Fruit fly (Drosophila melanogaster) whole organism, prepupa: ENCODE measurements around the gene CG7329.
A peak's percentile ranks its signal among the peaks of the same experiment; 100 is the strongest.

ENCODE experiments used
- Blimp-1 ChIP-seq: fragments of 200-800 bp; sonication (Bioruptor generic); optimal IDR thresholded peaks from 3 replicates; lab custom pipeline; 2017; ENCODE audit warnings: missing biosample characterization, missing genetic modification characterization, mild to moderate bottlenecking, moderate library complexity, missing genetic modification reagents
- CG10631 ChIP-seq: fragments of 200-800 bp; sonication (Bioruptor generic); optimal IDR thresholded peaks from 2 replicates; lab custom pipeline; 2016; ENCODE audit warnings: missing biosample characterization, missing genetic modification characterization
- CG10669 ChIP-seq: fragments of 200-800 bp; sonication (Bioruptor generic); optimal IDR thresholded peaks from 3 replicates; lab custom pipeline; 2018; ENCODE audit warnings: missing biosample characterization, mild to moderate bottlenecking, missing genetic modification characterization, moderate library complexity
- CG11294 ChIP-seq: fragments of 200-800 bp; sonication (Bioruptor generic); IDR thresholded peaks from 2 replicates; pipeline ENCODE4 v1.3.6; 2022; ENCODE audit warnings: missing biosample characterization, missing genetic modification characterization
- CG11762 ChIP-seq: fragments of 200-800 bp; sonication (Bioruptor generic); optimal IDR thresholded peaks from 3 replicates; lab custom pipeline; 2016; ENCODE audit warnings: missing biosample characterization, missing genetic modification characterization; ENCODE audit not compliant: insufficient read depth
- CG11902 ChIP-seq: fragments of 200-800 bp; sonication (Bioruptor generic); optimal IDR thresholded peaks from 3 replicates; lab custom pipeline; 2016; ENCODE audit warnings: missing biosample characterization, missing genetic modification characterization
- CG15336 ChIP-seq: fragments of 200-800 bp; sonication (Bioruptor generic); IDR thresholded peaks from 2 replicates; pipeline ENCODE4 v1.3.6; 2022; ENCODE audit warnings: missing biosample characterization, missing genetic modification characterization
- CG1621 ChIP-seq: fragments of 200-800 bp; sonication (Bioruptor generic); optimal IDR thresholded peaks from 3 replicates; lab custom pipeline; 2018; ENCODE audit warnings: missing biosample characterization, mild to moderate bottlenecking, missing genetic modification characterization
- CG16779 ChIP-seq: fragments of 200-800 bp; sonication (Bioruptor generic); optimal IDR thresholded peaks from 3 replicates; lab custom pipeline; 2017; ENCODE audit warnings: missing biosample characterization, mild to moderate bottlenecking, missing genetic modification characterization
- CG3032 ChIP-seq: fragments of 200-800 bp; optimal IDR thresholded peaks from 2 replicates; lab custom pipeline; 2019; ENCODE audit warnings: missing biosample characterization, mild to moderate bottlenecking, missing genetic modification characterization, moderate library complexity
- CG31627 ChIP-seq: fragments of 200-800 bp; sonication (Bioruptor generic); optimal IDR thresholded peaks from 3 replicates; lab custom pipeline; 2016; ENCODE audit warnings: missing biosample characterization, missing genetic modification characterization
- CG32006 ChIP-seq: fragments of 200-800 bp; sonication (Bioruptor generic); optimal IDR thresholded peaks from 3 replicates; lab custom pipeline; 2017; ENCODE audit warnings: missing biosample characterization, mild to moderate bottlenecking, missing genetic modification characterization
- CG34406 ChIP-seq: fragments of 200-800 bp; sonication (Bioruptor generic); optimal IDR thresholded peaks from 3 replicates; lab custom pipeline; 2016; ENCODE audit warnings: missing biosample characterization, missing genetic modification characterization
- CG3919 ChIP-seq: fragments of 200-800 bp; sonication (Bioruptor generic); optimal IDR thresholded peaks from 3 replicates; lab custom pipeline; 2016; ENCODE audit warnings: missing biosample characterization, missing genetic modification characterization
- CG4318 ChIP-seq: fragments of 200-800 bp; sonication (Bioruptor generic); optimal IDR thresholded peaks from 3 replicates; lab custom pipeline; 2017; ENCODE audit warnings: missing biosample characterization, mild to moderate bottlenecking, missing genetic modification characterization
- CG6163 ChIP-seq: fragments of 200-800 bp; sonication (Bioruptor generic); IDR thresholded peaks from 3 replicates; pipeline ENCODE4 v1.3.6; 2022; ENCODE audit warnings: missing biosample characterization, missing genetic modification characterization
- CG6276 ChIP-seq: fragments of 200-800 bp; sonication (Bioruptor generic); optimal IDR thresholded peaks from 2 replicates; lab custom pipeline; 2017; ENCODE audit warnings: missing biosample characterization, mild to moderate bottlenecking, missing genetic modification characterization
- CG6792 ChIP-seq: fragments of 200-800 bp; sonication (Bioruptor generic); optimal IDR thresholded peaks from 3 replicates; lab custom pipeline; 2016; ENCODE audit warnings: missing biosample characterization, missing genetic modification characterization
- CG6808 ChIP-seq: fragments of 200-800 bp; sonication (Bioruptor generic); optimal IDR thresholded peaks from 3 replicates; lab custom pipeline; 2017; ENCODE audit warnings: missing biosample characterization, missing genetic modification characterization, mild to moderate bottlenecking, moderate library complexity, missing genetic modification reagents
- CG6854 ChIP-seq: fragments of 200-800 bp; sonication (Bioruptor generic); optimal IDR thresholded peaks from 2 replicates; lab custom pipeline; 2017; ENCODE audit warnings: missing biosample characterization, mild to moderate bottlenecking, missing genetic modification characterization
- CG7368 ChIP-seq: fragments of 200-800 bp; sonication (Bioruptor generic); optimal IDR thresholded peaks from 3 replicates; lab custom pipeline; 2016; ENCODE audit warnings: missing biosample characterization, missing genetic modification characterization
- CG8119 ChIP-seq: fragments of 200-800 bp; sonication (Bioruptor generic); IDR thresholded peaks from 3 replicates; pipeline ENCODE4 v1.3.6; 2022; ENCODE audit warnings: missing biosample characterization, missing genetic modification characterization
- CG8319 ChIP-seq: fragments of 200-800 bp; sonication (Bioruptor generic); optimal IDR thresholded peaks from 3 replicates; lab custom pipeline; 2016; ENCODE audit warnings: missing biosample characterization, missing genetic modification characterization
- CG8632 ChIP-seq: fragments of 200-800 bp; sonication (Bioruptor generic); optimal IDR thresholded peaks from 3 replicates; lab custom pipeline; 2016; ENCODE audit warnings: missing biosample characterization, missing genetic modification characterization
- CG9139 ChIP-seq: fragments of 200-800 bp; sonication (Bioruptor generic); optimal IDR thresholded peaks from 3 replicates; lab custom pipeline; 2017; ENCODE audit warnings: missing biosample characterization, mild to moderate bottlenecking, missing genetic modification characterization
- Eip75B ChIP-seq: fragments of 200-800 bp; sonication (Bioruptor generic); optimal IDR thresholded peaks from 3 replicates; lab custom pipeline; 2016; ENCODE audit warnings: missing biosample characterization, missing genetic modification characterization
- Eip78C ChIP-seq: fragments of 200-800 bp; sonication (Bioruptor generic); peaks from one replicate; lab custom pipeline; 2016; ENCODE audit warnings: missing biosample characterization, missing genetic modification characterization
- Eip93F ChIP-seq: fragments of 200-800 bp; sonication (Bioruptor generic); optimal IDR thresholded peaks from 2 replicates; lab custom pipeline; 2016; ENCODE audit warnings: missing biosample characterization, mild to moderate bottlenecking, missing genetic modification characterization
- Ets96B ChIP-seq: fragments of 200-800 bp; optimal IDR thresholded peaks from 2 replicates; lab custom pipeline; 2019; ENCODE audit warnings: missing biosample characterization, mild to moderate bottlenecking, missing genetic modification characterization, moderate library complexity
- Gug ChIP-seq: fragments of 200-800 bp; sonication (Bioruptor generic); IDR thresholded peaks from 2 replicates; pipeline ENCODE4 v1.3.6; 2022; ENCODE audit warnings: missing biosample characterization, missing genetic modification characterization
- Hr38 ChIP-seq: sonication (Bioruptor generic); optimal IDR thresholded peaks from 2 replicates; lab custom pipeline; 2016; ENCODE audit warnings: missing biosample characterization, missing genetic modification characterization
- Hr39 ChIP-seq: fragments of 200-800 bp; sonication (Bioruptor generic); optimal IDR thresholded peaks from 2 replicates; lab custom pipeline; 2016; ENCODE audit warnings: missing biosample characterization, missing genetic modification characterization
- Lpt ChIP-seq: fragments of 200-800 bp; sonication (Bioruptor generic); optimal IDR thresholded peaks from 3 replicates; lab custom pipeline; 2016; ENCODE audit warnings: missing biosample characterization, missing genetic modification characterization
- Met ChIP-seq: fragments of 200-800 bp; sonication (Bioruptor generic); optimal IDR thresholded peaks from 3 replicates; lab custom pipeline; 2016; ENCODE audit warnings: missing biosample characterization, missing genetic modification characterization
- OdsH ChIP-seq: fragments of 200-800 bp; sonication (Bioruptor generic); optimal IDR thresholded peaks from 3 replicates; lab custom pipeline; 2016; ENCODE audit warnings: missing biosample characterization, missing genetic modification characterization
- Sox102F ChIP-seq: fragments of 200-800 bp; sonication (Bioruptor generic); optimal IDR thresholded peaks from 2 replicates; lab custom pipeline; 2016; ENCODE audit warnings: missing biosample characterization, mild to moderate bottlenecking, missing genetic modification characterization
- Sox14 ChIP-seq: fragments of 200-800 bp; sonication (Bioruptor generic); optimal IDR thresholded peaks from 3 replicates; lab custom pipeline; 2016; ENCODE audit warnings: missing biosample characterization, missing genetic modification characterization
- Sox15 ChIP-seq: fragments of 200-800 bp; sonication (Bioruptor generic); optimal IDR thresholded peaks from 3 replicates; lab custom pipeline; 2016; ENCODE audit warnings: missing biosample characterization, missing genetic modification characterization
- acj6 ChIP-seq: fragments of 200-800 bp; sonication (Bioruptor generic); optimal IDR thresholded peaks from 3 replicates; lab custom pipeline; 2016; ENCODE audit warnings: missing biosample characterization, missing genetic modification characterization
- cyc ChIP-seq: fragments of 200-800 bp; sonication (Bioruptor generic); optimal IDR thresholded peaks from 3 replicates; lab custom pipeline; 2016; ENCODE audit warnings: missing biosample characterization, missing genetic modification characterization
- dac ChIP-seq: fragments of 200-800 bp; sonication (Bioruptor generic); optimal IDR thresholded peaks from 2 replicates; lab custom pipeline; 2017; ENCODE audit warnings: missing biosample characterization, mild to moderate bottlenecking, missing genetic modification characterization
- dsx ChIP-seq: fragments of 200-800 bp; optimal IDR thresholded peaks from 3 replicates; lab custom pipeline; 2019; ENCODE audit warnings: missing biosample characterization, mild to moderate bottlenecking, missing genetic modification characterization, moderate library complexity; ENCODE audit not compliant: poor library complexity, severe bottlenecking
- eg ChIP-seq: fragments of 200-800 bp; sonication (Bioruptor generic); IDR thresholded peaks from 3 replicates; pipeline ENCODE4 v1.3.6; 2022; ENCODE audit warnings: missing biosample characterization, missing genetic modification characterization
- fd59A ChIP-seq: fragments of 200-800 bp; sonication (Bioruptor generic); optimal IDR thresholded peaks from 2 replicates; lab custom pipeline; 2017; ENCODE audit warnings: missing biosample characterization, mild to moderate bottlenecking, missing genetic modification characterization, missing genetic modification reagents
- fd85E ChIP-seq: fragments of 200-800 bp; sonication (Bioruptor generic); optimal IDR thresholded peaks from 3 replicates; lab custom pipeline; 2016; ENCODE audit warnings: missing biosample characterization, missing genetic modification characterization
- lz ChIP-seq: fragments of 200-800 bp; sonication (Bioruptor generic); optimal IDR thresholded peaks from 3 replicates; lab custom pipeline; 2016; ENCODE audit warnings: missing biosample characterization, missing genetic modification characterization
- net ChIP-seq: fragments of 200-800 bp; sonication (Bioruptor generic); optimal IDR thresholded peaks from 3 replicates; lab custom pipeline; 2016; ENCODE audit warnings: missing biosample characterization, missing genetic modification characterization
- pdm3 ChIP-seq: fragments of 200-800 bp; sonication (Bioruptor generic); optimal IDR thresholded peaks from 3 replicates; lab custom pipeline; 2016; ENCODE audit warnings: missing biosample characterization, missing genetic modification characterization
- salr ChIP-seq, 2 experiments: fragments of 200-800 bp; sonication (Bioruptor generic); optimal IDR thresholded peaks; 3 replicates each; lab custom pipeline; 2016 to 2018; ENCODE audit warnings: missing biosample characterization in 2 of 2, missing genetic modification characterization in 2 of 2, mild to moderate bottlenecking in 1 of 2
- spab ChIP-seq: fragments of 200-800 bp; sonication (Bioruptor generic); optimal IDR thresholded peaks from 2 replicates; lab custom pipeline; 2017; ENCODE audit warnings: missing biosample characterization, mild to moderate bottlenecking, missing genetic modification characterization, missing genetic modification reagents
- ss ChIP-seq, 2 experiments: fragments of 200-800 bp; sonication (Bioruptor generic); optimal IDR thresholded peaks; 2 replicates in 1 of 2; 3 replicates in 1 of 2; lab custom pipeline; 2017 to 2018; ENCODE audit warnings: mild to moderate bottlenecking in 2 of 2, missing biosample characterization in 2 of 2, missing genetic modification characterization in 2 of 2, moderate library complexity in 1 of 2
- topi ChIP-seq: fragments of 200-800 bp; sonication (Bioruptor generic); optimal IDR thresholded peaks from 3 replicates; lab custom pipeline; 2016; ENCODE audit warnings: missing biosample characterization, missing genetic modification characterization

The CG7329 gene

dm6 chr2L:10632702-10633101 lies 5.6 kb downstream of the CG7329 start:
- TF ChIP-seq Sox102F (GFP tag; lab: Kevin White, UChicago) (peak; percentile 24), CG8632 (GFP tag; lab: Kevin White, UChicago) (no peak), OdsH (GFP tag; lab: Kevin White, UChicago) (peak; percentile 21), CG6808 (GFP tag; lab: Kevin White, UChicago) (peak; percentile 15), acj6 (GFP tag; lab: Kevin White, UChicago) (peak; percentile 5), fd85E (no peak), CG6792 (GFP tag; lab: Kevin White, UChicago) (peak; percentile 19), fd59A (GFP tag; lab: Kevin White, UChicago) (peak; percentile 0), Eip93F (GFP tag; lab: Kevin White, UChicago) (no peak), Ets96B (tag; lab: Kevin White, UChicago) (peak; percentile 55), Sox15 (GFP tag; lab: Kevin White, UChicago) (peak; percentile 12), CG31627 (GFP tag; lab: Kevin White, UChicago) (peak; percentile 8), salr (GFP tag; optimal IDR thresholded peaks at IDR 0.05; lab: Kevin White, UChicago) (peak in 1 of 2 experiments; percentile 7), CG15336 (GFP tag; lab: Robert Waterston, UW) (no peak), CG11294 (no peak), CG6276 (no peak), Hr38 (GFP tag; lab: Kevin White, UChicago) (no peak), CG11762 (GFP tag; lab: Kevin White, UChicago) (no peak), eg (GFP tag; lab: Robert Waterston, UW) (no peak), Eip78C (GFP tag; lab: Kevin White, UChicago) (peak; percentile 84), CG9139 (GFP tag; lab: Kevin White, UChicago) (no peak), Eip75B (GFP tag; lab: Kevin White, UChicago) (peak; percentile 14), dac (no peak), ss (GFP tag; optimal IDR thresholded peaks at IDR 0.05; lab: Kevin White, UChicago) (peak in 1 of 2 experiments; percentile 20), CG6163 (GFP tag; lab: Robert Waterston, UW) (peak; percentile 58; the same call in 1 of the 3 replicates), Blimp-1 (no peak), CG16779 (tag; lab: Kevin White, UChicago) (no peak), CG11902 (GFP tag; lab: Kevin White, UChicago) (peak; percentile 3), CG8319 (GFP tag; lab: Kevin White, UChicago) (no peak), CG10669 (GFP tag; lab: Kevin White, UChicago) (peak; percentile 36), CG6854 (GFP tag; lab: Kevin White, UChicago) (no peak), Lpt (GFP tag; lab: Kevin White, UChicago) (no peak), CG1621 (tag; lab: Kevin White, UChicago) (peak; percentile 27), dsx (GFP tag; lab: Kevin White, UChicago) (no peak), spab (GFP tag; lab: Kevin White, UChicago) (peak; percentile 16), Gug (GFP tag; lab: Robert Waterston, UW) (no peak), CG34406 (GFP tag; lab: Kevin White, UChicago) (peak; percentile 23), lz (GFP tag; lab: Kevin White, UChicago) (peak; percentile 15), CG7368 (GFP tag; lab: Kevin White, UChicago) (no peak), cyc (GFP tag; lab: Kevin White, UChicago) (peak; percentile 38), CG3919 (peak; percentile 46), net (GFP tag; lab: Kevin White, UChicago) (no peak), pdm3 (peak; percentile 16), CG10631 (GFP tag; lab: Kevin White, UChicago) (peak; percentile 42), CG3032 (tag; lab: Kevin White, UChicago) (no peak), Sox14 (GFP tag; lab: Kevin White, UChicago) (peak; percentile 16), CG4318 (no peak), CG32006 (GFP tag; lab: Kevin White, UChicago) (no peak), CG8119 (GFP tag; lab: Robert Waterston, UW) (no peak), Met (peak; percentile 43), topi (GFP tag; lab: Kevin White, UChicago) (peak; percentile 14), Hr39 (peak; percentile 19)
